Fruit fly (Drosophila melanogaster) whole organism, prepupa: ENCODE measurements around the gene CG7601.

Experiments
- Blimp-1 ChIP-seq: fragments of 200-800 bp; sonication (Bioruptor generic); optimal IDR thresholded peaks from 3 replicates; lab custom pipeline; 2017; ENCODE audit warnings: missing biosample characterization, missing genetic modification characterization, mild to moderate bottlenecking, moderate library complexity, missing genetic modification reagents
- CG10631 ChIP-seq: fragments of 200-800 bp; sonication (Bioruptor generic); optimal IDR thresholded peaks from 2 replicates; lab custom pipeline; 2016; ENCODE audit warnings: missing biosample characterization, missing genetic modification characterization
- CG10669 ChIP-seq: fragments of 200-800 bp; sonication (Bioruptor generic); optimal IDR thresholded peaks from 3 replicates; lab custom pipeline; 2018; ENCODE audit warnings: missing biosample characterization, mild to moderate bottlenecking, missing genetic modification characterization, moderate library complexity
- CG11294 ChIP-seq: fragments of 200-800 bp; sonication (Bioruptor generic); IDR thresholded peaks from 2 replicates; pipeline ENCODE4 v1.3.6; 2022; ENCODE audit warnings: missing biosample characterization, missing genetic modification characterization
- CG11902 ChIP-seq: fragments of 200-800 bp; sonication (Bioruptor generic); optimal IDR thresholded peaks from 3 replicates; lab custom pipeline; 2016; ENCODE audit warnings: missing biosample characterization, missing genetic modification characterization
- CG15336 ChIP-seq: fragments of 200-800 bp; sonication (Bioruptor generic); IDR thresholded peaks from 2 replicates; pipeline ENCODE4 v1.3.6; 2022; ENCODE audit warnings: missing biosample characterization, missing genetic modification characterization
- CG16779 ChIP-seq: fragments of 200-800 bp; sonication (Bioruptor generic); optimal IDR thresholded peaks from 3 replicates; lab custom pipeline; 2017; ENCODE audit warnings: missing biosample characterization, mild to moderate bottlenecking, missing genetic modification characterization
- CG3032 ChIP-seq: fragments of 200-800 bp; optimal IDR thresholded peaks from 2 replicates; lab custom pipeline; 2019; ENCODE audit warnings: missing biosample characterization, mild to moderate bottlenecking, missing genetic modification characterization, moderate library complexity
- CG32006 ChIP-seq: fragments of 200-800 bp; sonication (Bioruptor generic); optimal IDR thresholded peaks from 3 replicates; lab custom pipeline; 2017; ENCODE audit warnings: missing biosample characterization, mild to moderate bottlenecking, missing genetic modification characterization
- CG34406 ChIP-seq: fragments of 200-800 bp; sonication (Bioruptor generic); optimal IDR thresholded peaks from 3 replicates; lab custom pipeline; 2016; ENCODE audit warnings: missing biosample characterization, missing genetic modification characterization
- CG3919 ChIP-seq: fragments of 200-800 bp; sonication (Bioruptor generic); optimal IDR thresholded peaks from 3 replicates; lab custom pipeline; 2016; ENCODE audit warnings: missing biosample characterization, missing genetic modification characterization
- CG4318 ChIP-seq: fragments of 200-800 bp; sonication (Bioruptor generic); optimal IDR thresholded peaks from 3 replicates; lab custom pipeline; 2017; ENCODE audit warnings: missing biosample characterization, mild to moderate bottlenecking, missing genetic modification characterization
- CG6163 ChIP-seq: fragments of 200-800 bp; sonication (Bioruptor generic); IDR thresholded peaks from 3 replicates; pipeline ENCODE4 v1.3.6; 2022; ENCODE audit warnings: missing biosample characterization, missing genetic modification characterization
- CG6276 ChIP-seq: fragments of 200-800 bp; sonication (Bioruptor generic); optimal IDR thresholded peaks from 2 replicates; lab custom pipeline; 2017; ENCODE audit warnings: missing biosample characterization, mild to moderate bottlenecking, missing genetic modification characterization
- CG6792 ChIP-seq: fragments of 200-800 bp; sonication (Bioruptor generic); optimal IDR thresholded peaks from 3 replicates; lab custom pipeline; 2016; ENCODE audit warnings: missing biosample characterization, missing genetic modification characterization
- CG6808 ChIP-seq: fragments of 200-800 bp; sonication (Bioruptor generic); optimal IDR thresholded peaks from 3 replicates; lab custom pipeline; 2017; ENCODE audit warnings: missing biosample characterization, missing genetic modification characterization, mild to moderate bottlenecking, moderate library complexity, missing genetic modification reagents
- CG6854 ChIP-seq: fragments of 200-800 bp; sonication (Bioruptor generic); optimal IDR thresholded peaks from 2 replicates; lab custom pipeline; 2017; ENCODE audit warnings: missing biosample characterization, mild to moderate bottlenecking, missing genetic modification characterization
- CG7368 ChIP-seq: fragments of 200-800 bp; sonication (Bioruptor generic); optimal IDR thresholded peaks from 3 replicates; lab custom pipeline; 2016; ENCODE audit warnings: missing biosample characterization, missing genetic modification characterization
- CG8632 ChIP-seq: fragments of 200-800 bp; sonication (Bioruptor generic); optimal IDR thresholded peaks from 3 replicates; lab custom pipeline; 2016; ENCODE audit warnings: missing biosample characterization, missing genetic modification characterization
- Eip75B ChIP-seq: fragments of 200-800 bp; sonication (Bioruptor generic); optimal IDR thresholded peaks from 3 replicates; lab custom pipeline; 2016; ENCODE audit warnings: missing biosample characterization, missing genetic modification characterization
- Eip78C ChIP-seq: fragments of 200-800 bp; sonication (Bioruptor generic); peaks from one replicate; lab custom pipeline; 2016; ENCODE audit warnings: missing biosample characterization, missing genetic modification characterization
- Eip93F ChIP-seq: fragments of 200-800 bp; sonication (Bioruptor generic); optimal IDR thresholded peaks from 2 replicates; lab custom pipeline; 2016; ENCODE audit warnings: missing biosample characterization, mild to moderate bottlenecking, missing genetic modification characterization
- Ets21C ChIP-seq: fragments of 200-800 bp; sonication (Bioruptor generic); optimal IDR thresholded peaks from 3 replicates; lab custom pipeline; 2016; ENCODE audit warnings: missing biosample characterization, missing genetic modification characterization
- Ets96B ChIP-seq: fragments of 200-800 bp; optimal IDR thresholded peaks from 2 replicates; lab custom pipeline; 2019; ENCODE audit warnings: missing biosample characterization, mild to moderate bottlenecking, missing genetic modification characterization, moderate library complexity
- Hr38 ChIP-seq: sonication (Bioruptor generic); optimal IDR thresholded peaks from 2 replicates; lab custom pipeline; 2016; ENCODE audit warnings: missing biosample characterization, missing genetic modification characterization
- Met ChIP-seq: fragments of 200-800 bp; sonication (Bioruptor generic); optimal IDR thresholded peaks from 3 replicates; lab custom pipeline; 2016; ENCODE audit warnings: missing biosample characterization, missing genetic modification characterization
- Sox102F ChIP-seq: fragments of 200-800 bp; sonication (Bioruptor generic); optimal IDR thresholded peaks from 2 replicates; lab custom pipeline; 2016; ENCODE audit warnings: missing biosample characterization, mild to moderate bottlenecking, missing genetic modification characterization
- Sox14 ChIP-seq: fragments of 200-800 bp; sonication (Bioruptor generic); optimal IDR thresholded peaks from 3 replicates; lab custom pipeline; 2016; ENCODE audit warnings: missing biosample characterization, missing genetic modification characterization
- Sox15 ChIP-seq: fragments of 200-800 bp; sonication (Bioruptor generic); optimal IDR thresholded peaks from 3 replicates; lab custom pipeline; 2016; ENCODE audit warnings: missing biosample characterization, missing genetic modification characterization
- cyc ChIP-seq: fragments of 200-800 bp; sonication (Bioruptor generic); optimal IDR thresholded peaks from 3 replicates; lab custom pipeline; 2016; ENCODE audit warnings: missing biosample characterization, missing genetic modification characterization
- dsx ChIP-seq: fragments of 200-800 bp; optimal IDR thresholded peaks from 3 replicates; lab custom pipeline; 2019; ENCODE audit warnings: missing biosample characterization, mild to moderate bottlenecking, missing genetic modification characterization, moderate library complexity; ENCODE audit not compliant: poor library complexity, severe bottlenecking
- eg ChIP-seq: fragments of 200-800 bp; sonication (Bioruptor generic); IDR thresholded peaks from 3 replicates; pipeline ENCODE4 v1.3.6; 2022; ENCODE audit warnings: missing biosample characterization, missing genetic modification characterization
- esn ChIP-seq: fragments of 200-800 bp; sonication (Bioruptor generic); optimal IDR thresholded peaks from 2 replicates; lab custom pipeline; 2016; ENCODE audit warnings: missing biosample characterization, mild to moderate bottlenecking, missing genetic modification characterization, moderate library complexity
- fd85E ChIP-seq: fragments of 200-800 bp; sonication (Bioruptor generic); optimal IDR thresholded peaks from 3 replicates; lab custom pipeline; 2016; ENCODE audit warnings: missing biosample characterization, missing genetic modification characterization
- lz ChIP-seq: fragments of 200-800 bp; sonication (Bioruptor generic); optimal IDR thresholded peaks from 3 replicates; lab custom pipeline; 2016; ENCODE audit warnings: missing biosample characterization, missing genetic modification characterization
- pdm3 ChIP-seq: fragments of 200-800 bp; sonication (Bioruptor generic); optimal IDR thresholded peaks from 3 replicates; lab custom pipeline; 2016; ENCODE audit warnings: missing biosample characterization, missing genetic modification characterization
- ss ChIP-seq, 2 experiments: fragments of 200-800 bp; sonication (Bioruptor generic); optimal IDR thresholded peaks; 2 replicates in 1 of 2; 3 replicates in 1 of 2; lab custom pipeline; 2017 to 2018; ENCODE audit warnings: mild to moderate bottlenecking in 2 of 2, missing biosample characterization in 2 of 2, missing genetic modification characterization in 2 of 2, moderate library complexity in 1 of 2
- svp ChIP-seq: fragments of 200-800 bp; sonication (Bioruptor generic); peaks from one replicate; lab custom pipeline; 2016; ENCODE audit warnings: missing biosample characterization, missing genetic modification characterization
- vri ChIP-seq: fragments of 200-800 bp; sonication (Bioruptor generic); optimal IDR thresholded peaks from 3 replicates; lab custom pipeline; 2016; ENCODE audit warnings: missing biosample characterization, mild to moderate bottlenecking, missing genetic modification characterization

CG7601 gene

dm6 chr3R:29770930-29771329, 34.4 kb upstream of the CG7601 start:
- TF ChIP-seq CG6163 (0 out of 3 replicates have a peak, but pooled peaks have one; percentile 6), Ets96B (no peak), cyc (no peak), CG11294 (GFP tag; lab: Robert Waterston, UW) (no peak), CG3919 (no peak)

dm6 chr3R:29767236-29767635, 30.7 kb upstream of the CG7601 start:
- peak; percentile 9 for TF ChIP-seq CG3919
- no peak for TF ChIP-seq vri (GFP tag; lab: Kevin White, UChicago)

dm6 chr3R:29765267-29766095, 28.9 kb upstream of the CG7601 start, which contains the start of gene kay:
TSS of gene kay (plus strand) at chr3R:29765995.
- no peak for TF ChIP-seq esn (GFP tag; lab: Kevin White, UChicago)
- TF ChIP-seq vri (GFP tag; lab: Kevin White, UChicago): peak; percentile 23
- no peak for TF ChIP-seq CG32006
- TF ChIP-seq ss (GFP tag; optimal IDR thresholded peaks at IDR 0.05; lab: Kevin White, UChicago): peak in 1 of 2 experiments; percentile 31
- peak; percentile 33; the same call in 2 of the 3 replicates for TF ChIP-seq eg
- TF ChIP-seq CG3032: no peak
- peak; percentile 47 for TF ChIP-seq Eip93F
- TF ChIP-seq CG6163: 0 out of 3 replicates have a peak, but pooled peaks have one; percentile 33
- peak; percentile 55 for TF ChIP-seq CG6854 (GFP tag; lab: Kevin White, UChicago)
- peak; percentile 11 for TF ChIP-seq CG6808 (GFP tag; lab: Kevin White, UChicago)
- TF ChIP-seq CG16779 (tag; lab: Kevin White, UChicago): no peak
- TF ChIP-seq svp: peak; percentile 48
- peak; percentile 26 for TF ChIP-seq Met
- peak; percentile 54 for TF ChIP-seq Eip78C (GFP tag; lab: Kevin White, UChicago)
- peak; percentile 18 for TF ChIP-seq CG3919
- TF ChIP-seq Sox102F (GFP tag; lab: Kevin White, UChicago): peak; percentile 25
- TF ChIP-seq CG10669: peak; percentile 11

- no peak for TF ChIP-seq CG15336 (GFP tag; lab: Robert Waterston, UW)
- no peak for TF ChIP-seq Eip75B (GFP tag; lab: Kevin White, UChicago)
- no peak for TF ChIP-seq CG3032
- TF ChIP-seq vri (GFP tag; lab: Kevin White, UChicago): no peak
- no peak for TF ChIP-seq CG7368 (GFP tag; lab: Kevin White, UChicago)
- peak; percentile 56 for TF ChIP-seq Eip78C (GFP tag; lab: Kevin White, UChicago)
- no peak for TF ChIP-seq CG10669
- no peak for TF ChIP-seq pdm3 (GFP tag; lab: Kevin White, UChicago)
- TF ChIP-seq ss (GFP tag; optimal IDR thresholded peaks at IDR 0.05; lab: Kevin White, UChicago): peak in 1 of 2 experiments; percentile 39
- no peak for TF ChIP-seq Hr38 (GFP tag; lab: Kevin White, UChicago)
- no peak for TF ChIP-seq Sox15
- no peak for TF ChIP-seq CG6276
Measured at dm6 chr3R:29764249-29765042, 27.9 kb upstream of the CG7601 start.

dm6 chr3R:29763804-29764203, 27.3 kb upstream of the CG7601 start:
- TF ChIP-seq CG6854 (GFP tag; lab: Kevin White, UChicago) (peak; percentile 10), CG10631 (GFP tag; lab: Kevin White, UChicago) (no peak), CG6276 (peak; percentile 12), cyc (peak; percentile 46), CG3919 (no peak), CG34406 (GFP tag; lab: Kevin White, UChicago) (peak; percentile 40), CG6792 (peak; percentile 16), Eip78C (GFP tag; lab: Kevin White, UChicago) (peak; percentile 80), eg (0 out of 3 replicates have a peak, but pooled peaks have one; percentile 35), Blimp-1 (GFP tag; lab: Kevin White, UChicago) (peak; percentile 12), Met (no peak), CG8632 (GFP tag; lab: Kevin White, UChicago) (no peak), CG11902 (GFP tag; lab: Kevin White, UChicago) (peak; percentile 2), esn (GFP tag; lab: Kevin White, UChicago) (peak; percentile 40), Sox14 (GFP tag; lab: Kevin White, UChicago) (peak; percentile 9), ss (GFP tag; optimal IDR thresholded peaks at IDR 0.05; lab: Kevin White, UChicago) (no peak), fd85E (GFP tag; lab: Kevin White, UChicago) (no peak), dsx (GFP tag; lab: Kevin White, UChicago) (no peak), Ets21C (peak; percentile 37), CG4318 (no peak), svp (no peak), CG32006 (peak; percentile 16), lz (GFP tag; lab: Kevin White, UChicago) (peak; percentile 55)
